Fruit fly (Drosophila melanogaster) whole organism, prepupa: ENCODE data around the gene CG43229.

Source experiments
- Blimp-1 ChIP-seq: fragments of 200-800 bp; sonication (Bioruptor generic); optimal IDR thresholded peaks from 3 replicates; lab custom pipeline; 2017; ENCODE audit warnings: missing biosample characterization, missing genetic modification characterization, mild to moderate bottlenecking, moderate library complexity, missing genetic modification reagents
- CG10631 ChIP-seq: fragments of 200-800 bp; sonication (Bioruptor generic); optimal IDR thresholded peaks from 2 replicates; lab custom pipeline; 2016; ENCODE audit warnings: missing biosample characterization, missing genetic modification characterization
- CG11294 ChIP-seq: fragments of 200-800 bp; sonication (Bioruptor generic); IDR thresholded peaks from 2 replicates; pipeline ENCODE4 v1.3.6; 2022; ENCODE audit warnings: missing biosample characterization, missing genetic modification characterization
- CG1621 ChIP-seq: fragments of 200-800 bp; sonication (Bioruptor generic); optimal IDR thresholded peaks from 3 replicates; lab custom pipeline; 2018; ENCODE audit warnings: missing biosample characterization, mild to moderate bottlenecking, missing genetic modification characterization
- cyc ChIP-seq: fragments of 200-800 bp; sonication (Bioruptor generic); optimal IDR thresholded peaks from 3 replicates; lab custom pipeline; 2016; ENCODE audit warnings: missing biosample characterization, missing genetic modification characterization
- lz ChIP-seq: fragments of 200-800 bp; sonication (Bioruptor generic); optimal IDR thresholded peaks from 3 replicates; lab custom pipeline; 2016; ENCODE audit warnings: missing biosample characterization, missing genetic modification characterization

- TF ChIP-seq CG10631 (GFP tag; lab: Kevin White, UChicago) (no peak), cyc (GFP tag; lab: Kevin White, UChicago) (no peak), lz (no peak), Blimp-1 (GFP tag; lab: Kevin White, UChicago) (no peak), CG1621 (no peak), CG11294 (GFP tag; lab: Robert Waterston, UW) (no peak)
Observed at dm6 chrX:18130168-18130567, 8.2 kb upstream of the CG43229 start, which contains the start of gene CG43133.
